Fruit fly (Drosophila melanogaster) whole organism: ENCODE results near the gene CG8142.

Experiments
- CG8478 ChIP-seq: fragments of >200 bp; optimal IDR thresholded peaks from 2 replicates; lab custom pipeline; 2018; ENCODE audit warnings: inconsistent platforms
- EcR ChIP-seq, 2 experiments: fragments of >200 bp; optimal IDR thresholded peaks; 2 replicates each; lab custom pipeline; 2017; ENCODE audit warnings: missing biosample characterization in 2 of 2, missing genetic modification characterization in 2 of 2, missing genetic modification reagents in 2 of 2
- usp ChIP-seq: fragments of >200 bp; optimal IDR thresholded peaks from 2 replicates; lab custom pipeline; 2017; ENCODE audit warnings: missing biosample characterization, missing genetic modification characterization, mixed read lengths

DNA sequence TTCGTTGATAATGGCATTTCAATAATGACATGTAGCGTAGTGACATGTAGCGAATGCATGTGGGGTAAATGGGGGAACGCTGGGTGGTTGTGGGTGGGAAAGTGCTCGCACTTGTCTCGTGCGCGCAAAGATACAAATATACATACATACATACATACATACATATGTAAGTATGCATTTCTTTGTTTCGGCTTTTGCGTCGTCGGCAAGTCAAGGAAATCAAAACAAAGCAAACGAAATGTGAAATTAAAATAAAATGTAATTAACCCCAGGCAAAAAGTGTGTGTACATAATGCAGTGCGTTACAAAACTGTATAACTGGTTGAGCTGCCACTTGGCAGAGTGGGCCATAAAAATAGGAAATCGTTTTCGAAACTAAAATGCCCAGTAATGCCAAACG, 31.2 kb upstream of the CG8142 start:
- no peak for TF ChIP-seq usp (GFP tag; lab: Kevin White, UChicago)
- TF ChIP-seq CG8478 = no peak
- TF ChIP-seq EcR (GFP tag; optimal IDR thresholded peaks at IDR 0.05; lab: Kevin White, UChicago) = no peak
